Worm (Caenorhabditis elegans): ENCODE results near the gene T11F9.14.

The T11F9.14 gene

ce11 chrV:11439202-11439601, 41.4 kb downstream of the T11F9.14 start:
- TF ChIP-seq fkh-6 (tag; optimal IDR thresholded peaks at IDR 0.05) (no peak), lin-11 (tag; optimal IDR thresholded peaks at IDR 0.05) (no peak), unc-86 (tag; optimal IDR thresholded peaks at IDR 0.05) (no peak), odd-2 (tag; optimal IDR thresholded peaks at IDR 0.05) (no peak), mec-3 (tag; optimal IDR thresholded peaks at IDR 0.05; ENCODE audit: borderline replicate concordance) (no peak), hlh-13 (GFP tag; optimal IDR thresholded peaks at IDR 0.05) (no peak), nhr-232 (tag; optimal IDR thresholded peaks at IDR 0.05) (no peak), pha-4 (tag; optimal IDR thresholded peaks at IDR 0.05) (no peak)

DNA sequence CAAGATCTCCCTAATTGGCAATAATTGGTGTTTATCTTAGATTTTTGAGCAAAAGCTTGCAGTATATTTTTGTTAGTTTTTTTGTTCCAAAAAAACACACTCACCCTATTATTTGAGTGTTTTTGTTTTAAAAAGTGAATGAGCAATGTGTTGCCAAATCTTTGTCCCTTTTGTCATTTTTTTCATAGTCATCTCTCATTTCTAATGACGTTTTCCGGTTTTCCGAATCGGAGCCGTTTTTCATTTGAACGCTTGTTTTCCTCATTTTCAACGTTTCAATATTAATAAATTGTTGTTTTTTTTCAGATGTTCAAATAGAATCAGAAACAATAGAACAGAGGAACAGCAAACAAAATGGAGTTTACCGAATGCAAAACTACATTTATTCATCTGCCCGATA, 42.2 kb downstream of the T11F9.14 start, which contains the start of gene dmsr-1:
dmsr-1 (plus strand) TSS at position 301 of the 400 bp plus-strand sequence.
- no peak for TF ChIP-seq unc-55 (GFP tag; optimal IDR thresholded peaks at IDR 0.05)
- TF ChIP-seq ceh-24 (tag; optimal IDR thresholded peaks at IDR 0.05): no peak
- no peak for TF ChIP-seq unc-3 (GFP tag; conservative IDR thresholded peaks at IDR 0.05)
- TF ChIP-seq unc-3 (tag; optimal IDR thresholded peaks at IDR 0.05): no peak
- no peak for TF ChIP-seq ama-1 (optimal IDR thresholded peaks at IDR 0.05)

ce11 chrV:11436407-11436806, 44.2 kb downstream of the T11F9.14 start:
- peak; percentile 39 for TF ChIP-seq unc-42 (tag; optimal IDR thresholded peaks at IDR 0.05)
- TF ChIP-seq ceh-31 (tag; optimal IDR thresholded peaks at IDR 0.05): no peak
- no peak for TF ChIP-seq gmeb-2 (tag; optimal IDR thresholded peaks at IDR 0.05)
- TF ChIP-seq tbx-7 (tag; optimal IDR thresholded peaks at IDR 0.05): no peak

DNA sequence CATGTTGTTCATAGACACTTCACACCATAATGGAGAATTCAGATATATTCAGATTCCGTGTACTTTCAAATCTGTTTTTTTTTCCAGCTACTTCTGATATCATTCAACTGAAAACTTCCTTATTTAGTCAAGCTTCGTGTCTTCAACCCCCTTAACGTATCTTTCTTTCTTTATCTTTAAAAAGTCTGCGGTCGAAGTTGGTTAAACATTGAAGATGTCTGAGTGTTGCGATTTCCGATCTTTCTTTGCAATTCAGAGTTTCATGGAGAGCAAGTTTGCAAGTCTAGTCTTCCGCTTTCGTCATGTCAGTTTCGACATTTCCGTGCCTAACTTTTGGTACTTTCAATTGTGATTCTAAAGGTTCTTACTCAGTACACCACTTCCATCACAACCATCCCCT, 45.4 kb downstream of the T11F9.14 start:
- TF ChIP-seq Y22D7AL.16 (tag; optimal IDR thresholded peaks at IDR 0.05) (no peak), syd-9 (tag; optimal IDR thresholded peaks at IDR 0.05) (no peak), sox-2 (GFP tag; IDR thresholded peaks at IDR 0.05) (no peak), pha-4 (tag; optimal IDR thresholded peaks at IDR 0.05) (no peak), zip-5 (tag; optimal IDR thresholded peaks at IDR 0.05) (no peak), nhr-232 (tag; optimal IDR thresholded peaks at IDR 0.05) (no peak), ceh-19 (GFP tag; optimal IDR thresholded peaks at IDR 0.05) (no peak), odd-2 (tag; optimal IDR thresholded peaks at IDR 0.05) (no peak), elt-2 (tag; optimal IDR thresholded peaks at IDR 0.05) (no peak), ceh-6 (GFP tag; optimal IDR thresholded peaks at IDR 0.05) (no peak), ref-2 (tag; optimal IDR thresholded peaks at IDR 0.05) (no peak), ets-4 (tag; optimal IDR thresholded peaks at IDR 0.05) (no peak), elt-4 (tag; optimal IDR thresholded peaks at IDR 0.05) (no peak), pha-2 (tag; optimal IDR thresholded peaks at IDR 0.05) (no peak), ceh-34 (tag; optimal IDR thresholded peaks at IDR 0.05) (no peak), unc-3 (GFP tag; conservative IDR thresholded peaks at IDR 0.05) (no peak), unc-3 (tag; optimal IDR thresholded peaks at IDR 0.05) (no peak), C38D4.7 (GFP tag; optimal IDR thresholded peaks at IDR 0.05) (no peak), ceh-9 (tag; optimal IDR thresholded peaks at IDR 0.05) (no peak)

DNA sequence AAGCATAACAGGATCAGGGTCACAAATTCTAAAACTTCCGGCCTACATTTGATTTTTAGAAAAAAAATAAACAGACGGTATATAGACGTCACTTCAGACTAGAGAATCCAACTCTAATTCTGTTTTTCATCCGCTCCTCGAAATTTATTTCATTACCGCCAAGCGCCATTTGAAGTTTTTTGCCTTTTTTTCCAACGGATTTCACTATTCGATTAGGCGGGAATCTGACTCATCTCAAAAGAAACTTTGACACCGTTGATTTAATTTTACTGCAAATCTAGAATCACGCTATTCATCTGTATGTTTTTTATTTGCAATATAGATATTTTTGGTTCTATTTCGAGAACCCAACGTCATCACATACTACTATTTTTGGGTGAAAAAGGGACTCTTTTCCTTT, 49.8 kb downstream of the T11F9.14 start:
- TF ChIP-seq pha-2 (tag; optimal IDR thresholded peaks at IDR 0.05) (no peak), unc-42 (tag; optimal IDR thresholded peaks at IDR 0.05) (peak; percentile 40), pax-1 (tag; optimal IDR thresholded peaks at IDR 0.05) (no peak)
